Fruit fly (Drosophila melanogaster): Measurements from ENCODE around the gene CG43098.
A peak's percentile ranks its signal among the peaks of the same experiment; 100 is the strongest.

The CG43098 gene

DNA sequence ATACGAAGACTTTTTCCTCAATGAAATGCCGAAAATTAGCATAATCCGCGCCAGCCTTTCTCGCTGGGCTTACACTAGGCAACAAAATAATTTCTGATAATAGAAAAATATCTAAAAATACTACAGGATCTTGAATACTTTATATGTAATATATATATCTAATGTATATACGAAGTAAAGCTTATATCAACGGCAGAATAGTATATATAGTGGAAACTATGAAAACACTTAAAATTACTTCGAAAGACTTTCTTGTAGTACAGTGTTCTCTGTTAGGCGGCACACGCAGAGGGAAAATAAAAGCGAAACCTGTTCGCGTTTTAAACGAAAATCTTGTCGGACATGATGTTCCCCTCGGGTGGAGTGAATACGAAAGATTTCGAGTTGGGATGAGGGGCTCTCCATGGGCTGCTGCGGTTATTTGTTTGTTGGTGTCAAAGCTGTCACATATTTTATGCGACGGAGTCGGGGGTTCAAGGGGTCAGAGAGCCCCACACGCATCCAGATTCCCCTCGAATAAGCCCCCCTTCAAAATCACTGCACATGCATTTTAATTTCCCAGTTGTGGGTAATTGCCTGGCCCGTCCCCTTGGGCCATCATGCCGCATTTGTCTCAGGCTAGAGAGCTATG is 24.6 kb upstream of the CG43098 start (continued):
- TF ChIP-seq CG9932 (GFP tag; IDR thresholded peaks at IDR 0.05) (0 out of 2 replicates have a peak, but pooled peaks have one; percentile 20), zfh1 (GFP tag; IDR thresholded peaks at IDR 0.05) (peak; percentile 82), CrebB (tag; optimal IDR thresholded peaks at IDR 0.05) (peak; percentile 12), ci (GFP tag; IDR thresholded peaks at IDR 0.05) (peak; percentile 75; the same call in 2 of the 3 replicates), CG2875 (GFP tag; optimal IDR thresholded peaks at IDR 0.05) (peak; percentile 49), Oaz (GFP tag; IDR thresholded peaks at IDR 0.05) (no peak), shn (GFP tag; optimal IDR thresholded peaks at IDR 0.05) (no peak), CG13424 (tag; optimal IDR thresholded peaks at IDR 0.05) (peak; percentile 80), Taf1 (GFP tag; IDR thresholded peaks at IDR 0.05) (no peak), CG8478 (optimal IDR thresholded peaks at IDR 0.05) (no peak), tap (tag; optimal IDR thresholded peaks at IDR 0.05) (peak; percentile 78), CG2116 (GFP tag; optimal IDR thresholded peaks at IDR 0.05) (no peak), CG9437 (GFP tag; optimal IDR thresholded peaks at IDR 0.05) (peak; percentile 24), pho (GFP tag; optimal IDR thresholded peaks at IDR 0.05) (no peak), CG16815 (GFP tag; optimal IDR thresholded peaks at IDR 0.05) (peak; percentile 3), B-H1 (GFP tag; IDR thresholded peaks at IDR 0.05) (no peak; the same call in 2 of the 3 replicates), CG13624 (GFP tag; optimal IDR thresholded peaks at IDR 0.05) (no peak), CG15073 (GFP tag; optimal IDR thresholded peaks at IDR 0.05) (no peak), toy (GFP tag; IDR thresholded peaks at IDR 0.05) (no peak), NC2α (GFP tag; optimal IDR thresholded peaks at IDR 0.05) (no peak), Ets65A (GFP tag) (no peak), grn (GFP tag; optimal IDR thresholded peaks at IDR 0.05) (no peak), Hr51 (GFP tag; optimal IDR thresholded peaks at IDR 0.05) (peak in 1 of 2 experiments; percentile 80), Antp (GFP tag; optimal IDR thresholded peaks at IDR 0.05) (no peak), Dip3 (GFP tag; optimal IDR thresholded peaks at IDR 0.05) (no peak), cas (GFP tag; IDR thresholded peaks at IDR 0.05) (no peak), h (optimal IDR thresholded peaks at IDR 0.05) (no peak), CG12236 (GFP tag; optimal IDR thresholded peaks at IDR 0.05) (no peak), CG16779 (GFP tag; IDR thresholded peaks at IDR 0.05) (no peak), jing (GFP tag; optimal IDR thresholded peaks at IDR 0.05) (peak; percentile 12), CG2889 (GFP tag; IDR thresholded peaks at IDR 0.05) (no peak), gro (GFP tag; optimal IDR thresholded peaks at IDR 0.05) (no peak), knrl (GFP tag; IDR thresholded peaks at IDR 0.05; ENCODE audit: partially characterized antibody) (no peak), ab (GFP tag; optimal IDR thresholded peaks at IDR 0.05) (no peak), Hr39 (optimal IDR thresholded peaks at IDR 0.05) (no peak), CG43689 (GFP tag; IDR thresholded peaks at IDR 0.05) (no peak), Trl (optimal IDR thresholded peaks at IDR 0.05) (no peak), Trl (GFP tag; optimal IDR thresholded peaks at IDR 0.05) (no peak), CG10462 (GFP tag; optimal IDR thresholded peaks at IDR 0.05) (no peak), oc (tag; optimal IDR thresholded peaks at IDR 0.05) (peak; percentile 89), CG18599 (GFP tag; optimal IDR thresholded peaks at IDR 0.05) (no peak), CG17359 (tag; optimal IDR thresholded peaks at IDR 0.05) (peak; percentile 75), ken (GFP tag; IDR thresholded peaks at IDR 0.05) (peak; percentile 25; the same call in 1 of the 3 replicates), tio (GFP tag; optimal IDR thresholded peaks at IDR 0.05) (no peak), CG9215 (GFP tag; IDR thresholded peaks at IDR 0.05) (no peak), slou (GFP tag; optimal IDR thresholded peaks at IDR 0.05) (no peak), Meics (GFP tag; optimal IDR thresholded peaks at IDR 0.05) (peak; percentile 16), gsb (GFP tag; IDR thresholded peaks at IDR 0.05) (no peak), hbn (GFP tag; IDR thresholded peaks at IDR 0.05; ENCODE audit: partially characterized antibody) (no peak), mam (GFP tag; optimal IDR thresholded peaks at IDR 0.05) (no peak), maf-S (GFP tag; optimal IDR thresholded peaks at IDR 0.05) (no peak), wdn (GFP tag; IDR thresholded peaks at IDR 0.05) (no peak), tin (GFP tag; optimal IDR thresholded peaks at IDR 0.05) (peak; percentile 22)

Data from whole organism, embryonic.